Worm (Caenorhabditis elegans) whole organism, L4 larva: ENCODE measurements around the gene Y32B12B.4.

Experiments used
- D1046.2 ChIP-seq: fragments of 200-800 bp; sonication (Bioruptor generic); IDR thresholded peaks from 2 replicates; pipeline ENCODE4 v1.3.6; 2022; ENCODE audit warnings: missing genetic modification characterization, missing compliant biosample characterization
- F10B5.3 ChIP-seq: sonication (generic microtip); optimal IDR thresholded peaks from 2 replicates; lab custom pipeline; 2016; ENCODE audit warnings: mild to moderate bottlenecking, missing genetic modification characterization, missing compliant biosample characterization
- F26F4.8 ChIP-seq: fragments of 200-800 bp; sonication (Bioruptor generic); conservative IDR thresholded peaks from 2 replicates; pipeline ENCODE4 v1.3.6; 2022; ENCODE audit warnings: missing genetic modification characterization, missing compliant biosample characterization
- F37D6.2 ChIP-seq: sonication (generic microtip); optimal IDR thresholded peaks from 2 replicates; lab custom pipeline; 2016; ENCODE audit warnings: mild to moderate bottlenecking, missing genetic modification characterization, missing compliant biosample characterization
- F44E2.7 ChIP-seq: fragments of 200-800 bp; sonication (Bioruptor generic); IDR thresholded peaks from 2 replicates; pipeline ENCODE4 v2.1.2; 2022; ENCODE audit warnings: missing genetic modification characterization, missing compliant biosample characterization
- F49E8.2 ChIP-seq: sonication (generic microtip); optimal IDR thresholded peaks from 2 replicates; lab custom pipeline; 2016; ENCODE audit warnings: missing compliant biosample characterization, mild to moderate bottlenecking, missing genetic modification characterization, borderline replicate concordance
- arid-1 ChIP-seq: fragments of 200-800 bp; sonication (Bioruptor generic); conservative IDR thresholded peaks from 2 replicates; pipeline ENCODE4 v1.3.6; 2022; ENCODE audit warnings: missing genetic modification reagents, missing genetic modification characterization, missing compliant biosample characterization
- ceh-28 ChIP-seq: fragments of 150-350 bp; optimal IDR thresholded peaks from 2 replicates; lab custom pipeline; 2014; ENCODE audit warnings: missing biosample characterization, missing genetic modification reagents, missing genetic modification characterization
- ceh-32 ChIP-seq: sonication (generic microtip); optimal IDR thresholded peaks from 2 replicates; lab custom pipeline; 2016; ENCODE audit warnings: mild to moderate bottlenecking, missing genetic modification characterization, missing compliant biosample characterization; ENCODE audit not compliant: poor library complexity
- ceh-44 ChIP-seq: fragments of 200-800 bp; sonication (Bioruptor generic); IDR thresholded peaks from 2 replicates; pipeline ENCODE4 v1.3.6; 2022; ENCODE audit warnings: missing genetic modification reagents, missing genetic modification characterization, missing compliant biosample characterization
- ceh-62 ChIP-seq: sonication (generic microtip); optimal IDR thresholded peaks from 2 replicates; lab custom pipeline; 2017; ENCODE audit warnings: missing biosample characterization, missing genetic modification characterization
- ctbp-1 ChIP-seq: fragments of 200-800 bp; sonication (Bioruptor generic); IDR thresholded peaks from 2 replicates; pipeline ENCODE4 v1.3.6; 2022; ENCODE audit warnings: missing genetic modification reagents, missing genetic modification characterization, missing compliant biosample characterization
- daf-16 ChIP-seq, 3 experiments: sonication (generic microtip); optimal IDR thresholded peaks; 2 replicates each; lab custom pipeline; 2016 to 2017; ENCODE audit warnings: missing genetic modification characterization in 3 of 3, missing genetic modification reagents in 3 of 3, mild to moderate bottlenecking in 2 of 3, missing compliant biosample characterization in 2 of 3, missing biosample characterization in 1 of 3, moderate library complexity in 1 of 3
- daf-8 ChIP-seq: fragments of 200-800 bp; sonication (Bioruptor generic); IDR thresholded peaks from 2 replicates; pipeline ENCODE4 v1.3.6; 2022; ENCODE audit warnings: missing genetic modification characterization, missing compliant biosample characterization
- dmd-6 ChIP-seq: fragments of 200-800 bp; sonication (Bioruptor generic); IDR thresholded peaks from 2 replicates; pipeline ENCODE4 v1.3.6; 2022; ENCODE audit warnings: missing genetic modification reagents, missing genetic modification characterization, missing compliant biosample characterization
- duxl-1 ChIP-seq: sonication (generic microtip); optimal IDR thresholded peaks from 2 replicates; lab custom pipeline; 2016; ENCODE audit warnings: mild to moderate bottlenecking, missing genetic modification characterization, moderate library complexity, missing compliant biosample characterization; ENCODE audit not compliant: poor library complexity
- dve-1 ChIP-seq: sonication (generic microtip); optimal IDR thresholded peaks from 2 replicates; lab custom pipeline; 2017; ENCODE audit warnings: antibody characterized with exemption, mild to moderate bottlenecking, missing genetic modification characterization, missing compliant biosample characterization; ENCODE audit not compliant: insufficient read depth
- fos-1 ChIP-seq: fragments of 150-350 bp; optimal IDR thresholded peaks from 2 replicates; lab custom pipeline; 2014; ENCODE audit warnings: missing biosample characterization, missing genetic modification characterization
- gei-8 ChIP-seq: fragments of 200-800 bp; sonication (Bioruptor generic); optimal IDR thresholded peaks from 2 replicates; lab custom pipeline; 2018; ENCODE audit warnings: mild to moderate bottlenecking, missing genetic modification characterization, missing compliant biosample characterization
- hlh-11 ChIP-seq: fragments of 200-800 bp; sonication (Bioruptor generic); optimal IDR thresholded peaks from 2 replicates; lab custom pipeline; 2018; ENCODE audit warnings: mild to moderate bottlenecking, missing genetic modification characterization, missing compliant biosample characterization
- hlh-30 ChIP-seq: sonication (generic microtip); optimal IDR thresholded peaks from 2 replicates; lab custom pipeline; 2017; ENCODE audit warnings: antibody characterized with exemption, mild to moderate bottlenecking, missing genetic modification characterization, missing compliant biosample characterization; ENCODE audit not compliant: insufficient read depth
- jun-1 ChIP-seq: fragments of 150-350 bp; optimal IDR thresholded peaks from 2 replicates; lab custom pipeline; 2014; ENCODE audit warnings: missing biosample characterization, missing genetic modification reagents, missing genetic modification characterization
- lin-1 ChIP-seq: fragments of 200-800 bp; sonication (Bioruptor generic); IDR thresholded peaks from 2 replicates; pipeline ENCODE4 v1.3.6; 2022; ENCODE audit warnings: missing genetic modification reagents, missing genetic modification characterization, missing compliant biosample characterization
- lin-13 ChIP-seq: fragments of 150-350 bp; optimal IDR thresholded peaks from 2 replicates; lab custom pipeline; 2014; ENCODE audit warnings: missing biosample characterization, missing genetic modification reagents, missing genetic modification characterization
- lin-29 ChIP-seq: fragments of 200-800 bp; sonication (Bioruptor generic); IDR thresholded peaks from 2 replicates; pipeline ENCODE4 v1.3.6; 2022; ENCODE audit warnings: missing genetic modification reagents, missing genetic modification characterization, missing compliant biosample characterization
- mdl-1 ChIP-seq, 2 experiments: fragments of 150-350 bp in 1 of 2; sonication (generic microtip) in 1 of 2; optimal IDR thresholded peaks; 2 replicates each; lab custom pipeline; 2014 to 2017; ENCODE audit warnings: missing biosample characterization in 2 of 2, missing genetic modification characterization in 2 of 2
- mdt-29 ChIP-seq: fragments of 200-800 bp; sonication (Bioruptor generic); IDR thresholded peaks from 2 replicates; pipeline ENCODE4 v1.3.6; 2022; ENCODE audit warnings: missing genetic modification reagents, missing genetic modification characterization, missing compliant biosample characterization
- mep-1 ChIP-seq: fragments of 150-350 bp; sonication (generic microtip); optimal IDR thresholded peaks from 3 replicates; lab custom pipeline; 2014; ENCODE audit warnings: missing biosample characterization, missing genetic modification characterization
- mxl-3 ChIP-seq: fragments of 200-800 bp; sonication (Bioruptor generic); optimal IDR thresholded peaks from 2 replicates; lab custom pipeline; 2018; ENCODE audit warnings: mild to moderate bottlenecking, missing genetic modification characterization, missing compliant biosample characterization
- nhr-111 ChIP-seq: fragments of 200-800 bp; sonication (Bioruptor generic); optimal IDR thresholded peaks from 2 replicates; lab custom pipeline; 2018; ENCODE audit warnings: mild to moderate bottlenecking, missing genetic modification characterization, missing compliant biosample characterization
- nhr-28 ChIP-seq: fragments of 150-350 bp; optimal IDR thresholded peaks from 2 replicates; lab custom pipeline; 2014; ENCODE audit warnings: missing biosample characterization, missing genetic modification characterization
- nhr-42 ChIP-seq: fragments of 200-800 bp; sonication (Bioruptor generic); IDR thresholded peaks from 2 replicates; pipeline ENCODE4 v1.3.6; 2022; ENCODE audit warnings: missing genetic modification characterization, missing compliant biosample characterization
- nhr-77 ChIP-seq: fragments of 150-350 bp; optimal IDR thresholded peaks from 2 replicates; lab custom pipeline; 2014; ENCODE audit warnings: missing biosample characterization, missing genetic modification characterization
- pha-4 ChIP-seq, 2 experiments: fragments of 150-350 bp in 1 of 2; fragments of 200-800 bp in 1 of 2; sonication (Bioruptor generic) in 1 of 2; IDR thresholded peaks in 1 of 2; optimal IDR thresholded peaks in 1 of 2; 2 replicates each; pipeline versions ENCODE4 v1.3.6 to Lab custom; 2014 to 2022; ENCODE audit warnings: missing genetic modification characterization in 2 of 2, missing genetic modification reagents in 2 of 2, missing biosample characterization in 1 of 2, missing compliant biosample characterization in 1 of 2
- php-3 ChIP-seq: fragments of 200-800 bp; sonication (Bioruptor generic); IDR thresholded peaks from 2 replicates; pipeline ENCODE4 v1.3.6; 2022; ENCODE audit warnings: missing genetic modification reagents, missing genetic modification characterization, missing compliant biosample characterization
- pqm-1 ChIP-seq: sonication (generic microtip); optimal IDR thresholded peaks from 2 replicates; lab custom pipeline; 2017; ENCODE audit warnings: missing biosample characterization, missing genetic modification characterization
- sdz-12 ChIP-seq: fragments of 200-800 bp; sonication (Bioruptor generic); optimal IDR thresholded peaks from 2 replicates; lab custom pipeline; 2018; ENCODE audit warnings: mild to moderate bottlenecking, missing genetic modification characterization, missing compliant biosample characterization
- spr-1 ChIP-seq: sonication (generic microtip); optimal IDR thresholded peaks from 2 replicates; lab custom pipeline; 2016; ENCODE audit warnings: mild to moderate bottlenecking, missing genetic modification characterization, missing compliant biosample characterization
- unc-39 ChIP-seq: sonication (generic microtip); optimal IDR thresholded peaks from 2 replicates; lab custom pipeline; 2017; ENCODE audit warnings: missing biosample characterization, missing genetic modification characterization
- zag-1 ChIP-seq: fragments of 150-350 bp; optimal IDR thresholded peaks from 2 replicates; lab custom pipeline; 2014; ENCODE audit warnings: missing biosample characterization, missing genetic modification characterization
- zfp-2 ChIP-seq: sonication (generic microtip); optimal IDR thresholded peaks from 2 replicates; lab custom pipeline; 2016; ENCODE audit warnings: mild to moderate bottlenecking, missing genetic modification characterization, missing compliant biosample characterization
- zip-2 ChIP-seq: fragments of 150-350 bp; optimal IDR thresholded peaks from 2 replicates; lab custom pipeline; 2014; ENCODE audit warnings: missing biosample characterization, missing genetic modification characterization

The Y32B12B.4 gene

ce11 chrV:16608478-16608877 lies 55.4 kb downstream of the Y32B12B.4 start:
- TF ChIP-seq nhr-28 (tag; lab: Kevin White, UChicago) (peak; percentile 65), dve-1 (tag; lab: Kevin White, UChicago) (peak; percentile 8), daf-16 (GFP tag; optimal IDR thresholded peaks at IDR 0.05; lab: Kevin White, UChicago) (no peak), daf-16 (tag; optimal IDR thresholded peaks at IDR 0.05; lab: Kevin White, UChicago) (peak; percentile 12), sdz-12 (GFP tag; lab: Kevin White, UChicago) (no peak), F10B5.3 (tag; lab: Kevin White, UChicago) (no peak), unc-39 (tag; lab: Kevin White, UChicago) (no peak)

DNA sequence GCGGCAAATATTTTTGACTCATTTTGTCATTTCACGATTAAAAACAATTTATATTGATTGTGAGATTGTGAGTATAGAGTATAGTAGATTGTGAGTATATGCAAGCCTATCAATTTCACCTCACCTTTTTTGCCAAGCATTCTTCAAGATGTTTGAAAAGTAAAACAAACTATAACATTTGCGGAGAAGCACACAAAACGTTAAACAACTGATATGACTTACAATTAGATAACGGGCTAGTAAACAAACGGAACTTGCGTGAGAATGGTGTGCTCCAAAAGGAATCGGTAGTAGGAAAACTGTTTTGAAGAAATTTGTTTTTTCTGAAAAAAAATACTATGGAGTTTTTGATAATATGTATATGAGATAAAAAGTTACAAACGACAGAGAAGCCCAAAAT lies 57.0 kb downstream of the Y32B12B.4 start:
- no peak for TF ChIP-seq ceh-32 (tag; lab: Kevin White, UChicago)
- TF ChIP-seq mxl-3 = no peak
- TF ChIP-seq F44E2.7 (GFP tag; lab: Robert Waterston, UW) = no peak
- no peak for TF ChIP-seq lin-1
- TF ChIP-seq gei-8 (GFP tag; lab: Kevin White, UChicago) = no peak
- no peak for TF ChIP-seq lin-29 (GFP tag; lab: Robert Waterston, UW)
- no peak for TF ChIP-seq ceh-44
- peak; percentile 28 for TF ChIP-seq dve-1 (tag; lab: Kevin White, UChicago)
- no peak for TF ChIP-seq F49E8.2
- no peak for TF ChIP-seq spr-1 (tag; lab: Kevin White, UChicago)
- TF ChIP-seq hlh-11 (tag; lab: Kevin White, UChicago) = peak; percentile 21
- 0 out of 2 replicates have a peak, but pooled peaks have one; percentile 9 for TF ChIP-seq php-3 (GFP tag; lab: Robert Waterston, UW)
- no peak for TF ChIP-seq mdt-29
- TF ChIP-seq zip-2 (tag; lab: Kevin White, UChicago) = no peak
- peak; percentile 82 for TF ChIP-seq nhr-28 (tag; lab: Kevin White, UChicago)
- TF ChIP-seq pqm-1 (tag; lab: Kevin White, UChicago) = peak; percentile 82
- TF ChIP-seq F37D6.2 = no peak
- no peak for TF ChIP-seq mep-1
- TF ChIP-seq nhr-77 (tag; lab: Kevin White, UChicago) = peak; percentile 54
- TF ChIP-seq fos-1 = no peak
- TF ChIP-seq lin-13 (GFP tag; lab: Kevin White, UChicago) = no peak
- no peak for TF ChIP-seq daf-16 (GFP tag; optimal IDR thresholded peaks at IDR 0.05; lab: Kevin White, UChicago)
- peak; percentile 93 for TF ChIP-seq daf-16 (tag; optimal IDR thresholded peaks at IDR 0.05; lab: Kevin White, UChicago)
- no peak for TF ChIP-seq zag-1

DNA sequence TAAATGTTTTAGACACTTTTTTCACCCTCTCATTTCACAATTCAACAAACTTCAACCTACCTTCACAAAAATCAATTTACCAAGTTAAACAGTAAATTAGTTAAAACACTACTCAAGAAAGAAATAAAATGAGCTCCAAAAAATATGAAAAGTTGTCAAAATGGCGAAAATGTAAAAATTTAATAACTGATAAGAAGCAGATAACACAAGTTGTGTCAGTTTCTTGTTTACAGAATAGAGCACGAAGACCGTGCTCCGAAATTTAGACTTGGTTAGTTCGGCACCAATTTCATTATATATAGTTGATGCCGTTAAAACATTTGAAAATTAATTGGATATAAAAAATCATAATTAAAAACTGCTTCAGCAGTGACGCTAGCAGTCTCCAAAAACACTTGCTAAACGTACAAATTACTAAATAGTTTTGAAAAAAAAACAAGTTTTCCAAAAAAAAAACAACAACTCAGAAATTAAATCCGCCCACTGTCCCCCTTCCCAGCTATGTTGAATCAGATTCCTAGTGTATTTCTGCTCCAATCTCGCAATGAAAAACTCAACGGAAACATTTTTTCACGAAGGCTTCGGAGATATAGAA lies 57.8 kb downstream of the Y32B12B.4 start, which contains the start of gene srw-54:
Gene srw-54 (plus strand): TSS at position 545 of the 595 bp plus-strand sequence.
- TF ChIP-seq dve-1 (tag; lab: Kevin White, UChicago) (peak; percentile 23), daf-8 (GFP tag; lab: Robert Waterston, UW) (no peak), F26F4.8 (GFP tag; lab: Robert Waterston, UW) (no peak), pqm-1 (tag; lab: Kevin White, UChicago) (peak; percentile 29), mep-1 (no peak), F37D6.2 (no peak), zfp-2 (tag; lab: Kevin White, UChicago) (no peak), ctbp-1 (GFP tag; lab: Robert Waterston, UW) (no peak), duxl-1 (tag; lab: Kevin White, UChicago) (no peak), pha-4 (GFP tag; IDR thresholded peaks at IDR 0.05; lab: Robert Waterston, UW) (no peak), pha-4 (tag; optimal IDR thresholded peaks at IDR 0.05; lab: Kevin White, UChicago) (no peak), D1046.2 (GFP tag; lab: Robert Waterston, UW) (no peak), jun-1 (tag; lab: Kevin White, UChicago) (no peak), ceh-28 (tag; lab: Kevin White, UChicago) (no peak), mdl-1 (tag; optimal IDR thresholded peaks at IDR 0.05; lab: Kevin White, UChicago) (no peak), hlh-30 (no peak), arid-1 (GFP tag; lab: Robert Waterston, UW) (no peak), lin-1 (no peak), nhr-111 (GFP tag; lab: Kevin White, UChicago) (no peak), F49E8.2 (no peak), nhr-42 (GFP tag; lab: Robert Waterston, UW) (no peak), ceh-62 (no peak), daf-16 (GFP tag; optimal IDR thresholded peaks at IDR 0.05; lab: Kevin White, UChicago) (no peak), daf-16 (tag; optimal IDR thresholded peaks at IDR 0.05; lab: Kevin White, UChicago) (peak; percentile 92), dmd-6 (GFP tag; lab: Robert Waterston, UW) (peak; percentile 38; the same call in 1 of the 2 replicates), nhr-28 (tag; lab: Kevin White, UChicago) (peak; percentile 59)
